Fruit fly (Drosophila melanogaster) whole organism, embryonic: Measurements from ENCODE around the gene Desat2.
A peak's percentile ranks its signal among the peaks of the same experiment; 100 is the strongest.

Experiments
- Ada2b ChIP-seq: fragments of 200-800 bp; sonication (Bioruptor generic); IDR thresholded peaks from 2 replicates; pipeline ENCODE4 v1.3.6; 2022; ENCODE audit warnings: missing biosample characterization, missing genetic modification characterization
- Atf-2 ChIP-seq: fragments of 200-800 bp; sonication (Bioruptor generic); optimal IDR thresholded peaks from 2 replicates; lab custom pipeline; 2016; ENCODE audit warnings: missing biosample characterization, missing genetic modification characterization
- B-H1 ChIP-seq: fragments of 200-800 bp; sonication (Bioruptor generic); IDR thresholded peaks from 3 replicates; pipeline ENCODE4 v1.3.6; 2022; ENCODE audit warnings: missing biosample characterization, missing genetic modification characterization
- Bgb ChIP-seq: fragments of 200-800 bp; sonication (Bioruptor generic); IDR thresholded peaks from 2 replicates; pipeline ENCODE4 v1.3.6; 2022; ENCODE audit warnings: missing biosample characterization, missing genetic modification characterization; ENCODE audit not compliant: partially characterized antibody
- Bteb2 ChIP-seq: fragments of 200-800 bp; sonication (Bioruptor generic); optimal IDR thresholded peaks from 2 replicates; lab custom pipeline; 2016; ENCODE audit warnings: missing biosample characterization, missing genetic modification characterization
- CG12659 ChIP-seq: fragments of 200-800 bp; sonication (Bioruptor generic); optimal IDR thresholded peaks from 3 replicates; lab custom pipeline; 2017; ENCODE audit warnings: mild to moderate bottlenecking, missing biosample characterization, missing genetic modification reagents, missing genetic modification characterization
- CG13123 ChIP-seq: fragments of 200-800 bp; sonication (Bioruptor generic); optimal IDR thresholded peaks from 2 replicates; lab custom pipeline; 2016; ENCODE audit warnings: missing biosample characterization, missing genetic modification characterization
- CG13624 ChIP-seq: fragments of 200-800 bp; sonication (Bioruptor generic); optimal IDR thresholded peaks from 2 replicates; lab custom pipeline; 2016; ENCODE audit warnings: missing biosample characterization, missing genetic modification characterization
- CG14667 ChIP-seq: fragments of 200-800 bp; sonication (Bioruptor generic); IDR thresholded peaks from 2 replicates; pipeline ENCODE4 v1.3.6; 2022; ENCODE audit warnings: missing biosample characterization, missing genetic modification characterization
- CG16779 ChIP-seq: fragments of 200-800 bp; sonication (Bioruptor generic); IDR thresholded peaks from 2 replicates; pipeline ENCODE4 v1.3.6; 2022; ENCODE audit warnings: missing biosample characterization, missing genetic modification characterization
- CG16813 ChIP-seq: fragments of 200-800 bp; sonication (Bioruptor generic); IDR thresholded peaks from 3 replicates; pipeline ENCODE4 v1.3.6; 2022; ENCODE audit warnings: missing biosample characterization, missing genetic modification characterization; ENCODE audit not compliant: partially characterized antibody
- CG18262 ChIP-seq: fragments of 200-800 bp; optimal IDR thresholded peaks from 3 replicates; lab custom pipeline; 2019; ENCODE audit warnings: missing biosample characterization, mild to moderate bottlenecking, missing genetic modification characterization, moderate library complexity
- CG3065 ChIP-seq: fragments of 200-800 bp; sonication (Bioruptor generic); optimal IDR thresholded peaks from 2 replicates; lab custom pipeline; 2016; ENCODE audit warnings: missing biosample characterization, missing genetic modification characterization
- CG31224 ChIP-seq: fragments of 200-800 bp; sonication (Bioruptor generic); IDR thresholded peaks from 2 replicates; pipeline ENCODE4 v1.3.6; 2022; ENCODE audit warnings: missing biosample characterization, missing genetic modification characterization
- CG31365 ChIP-seq: fragments of 200-800 bp; sonication (Bioruptor generic); optimal IDR thresholded peaks from 2 replicates; lab custom pipeline; 2018; ENCODE audit warnings: missing biosample characterization, mild to moderate bottlenecking, missing genetic modification characterization
- CG32532 ChIP-seq: fragments of 200-800 bp; sonication (Bioruptor generic); IDR thresholded peaks from 2 replicates; pipeline ENCODE4 v1.3.6; 2022; ENCODE audit warnings: missing biosample characterization, missing genetic modification characterization
- CG4820 ChIP-seq: fragments of 200-800 bp; sonication (Bioruptor generic); optimal IDR thresholded peaks from 3 replicates; lab custom pipeline; 2016; ENCODE audit warnings: missing biosample characterization, missing genetic modification characterization
- CG6272 ChIP-seq: fragments of 200-800 bp; sonication (Bioruptor generic); IDR thresholded peaks from 2 replicates; pipeline ENCODE4 v1.3.6; 2022; ENCODE audit warnings: missing biosample characterization, missing genetic modification characterization
- CG8089 ChIP-seq: fragments of 200-800 bp; sonication (Bioruptor generic); optimal IDR thresholded peaks from 3 replicates; lab custom pipeline; 2016; ENCODE audit warnings: missing biosample characterization, missing genetic modification characterization
- CG9437 ChIP-seq: fragments of 200-800 bp; sonication (Bioruptor generic); optimal IDR thresholded peaks from 2 replicates; lab custom pipeline; 2018; ENCODE audit warnings: missing biosample characterization, mild to moderate bottlenecking, missing genetic modification characterization
- CG9876 ChIP-seq: fragments of 200-800 bp; sonication (Bioruptor generic); optimal IDR thresholded peaks from 2 replicates; lab custom pipeline; 2016; ENCODE audit warnings: missing biosample characterization, missing genetic modification characterization
- Ets97D ChIP-seq: fragments of 200-800 bp; sonication (Bioruptor generic); optimal IDR thresholded peaks from 3 replicates; lab custom pipeline; 2016; ENCODE audit warnings: missing biosample characterization, missing genetic modification characterization
- Fer3 ChIP-seq: fragments of 200-800 bp; sonication (Bioruptor generic); optimal IDR thresholded peaks from 2 replicates; lab custom pipeline; 2018; ENCODE audit warnings: missing biosample characterization, mild to moderate bottlenecking, missing genetic modification characterization, moderate library complexity
- Gug ChIP-seq: fragments of 200-800 bp; sonication (Bioruptor generic); IDR thresholded peaks from 4 replicates; pipeline ENCODE4 v1.3.6; 2022; ENCODE audit warnings: missing biosample characterization, missing genetic modification characterization
- HLHmδ ChIP-seq: fragments of 200-800 bp; sonication (Bioruptor generic); optimal IDR thresholded peaks from 2 replicates; lab custom pipeline; 2018; ENCODE audit warnings: missing biosample characterization, mild to moderate bottlenecking, missing genetic modification characterization, moderate library complexity
- Hr51 ChIP-seq, 2 experiments: fragments of 200-800 bp; sonication (Bioruptor generic); optimal IDR thresholded peaks; 2 replicates in 1 of 2; 3 replicates in 1 of 2; lab custom pipeline; 2016 to 2018; ENCODE audit warnings: missing biosample characterization in 2 of 2, missing genetic modification characterization in 2 of 2, mild to moderate bottlenecking in 1 of 2, moderate library complexity in 1 of 2
- Nf-YA ChIP-seq: fragments of 200-800 bp; sonication (Bioruptor generic); IDR thresholded peaks from 2 replicates; pipeline ENCODE4 v1.3.6; 2022; ENCODE audit warnings: missing biosample characterization, missing genetic modification characterization
- Opbp ChIP-seq: fragments of 200-800 bp; sonication (Bioruptor generic); IDR thresholded peaks from 3 replicates; pipeline ENCODE4 v1.3.6; 2022; ENCODE audit warnings: missing biosample characterization, missing genetic modification characterization; ENCODE audit not compliant: partially characterized antibody
- ab ChIP-seq: fragments of 200-800 bp; sonication (Bioruptor generic); optimal IDR thresholded peaks from 2 replicates; lab custom pipeline; 2016; ENCODE audit warnings: missing biosample characterization, missing genetic modification characterization
- bigmax ChIP-seq: fragments of 200-800 bp; sonication (Bioruptor generic); optimal IDR thresholded peaks from 2 replicates; lab custom pipeline; 2018; ENCODE audit warnings: missing biosample characterization, mild to moderate bottlenecking, missing genetic modification characterization
- cad ChIP-seq: fragments of >200 bp; optimal IDR thresholded peaks from 2 replicates; lab custom pipeline; 2017; ENCODE audit warnings: missing biosample characterization, missing genetic modification characterization
- chif ChIP-seq, 2 experiments: fragments of 200-800 bp; sonication (Bioruptor generic); optimal IDR thresholded peaks; 3 replicates each; lab custom pipeline; 2016; ENCODE audit warnings: missing biosample characterization in 2 of 2, missing genetic modification characterization in 2 of 2
- crc ChIP-seq: fragments of 200-800 bp; sonication (Bioruptor generic); optimal IDR thresholded peaks from 2 replicates; lab custom pipeline; 2016; ENCODE audit warnings: missing biosample characterization, missing genetic modification characterization
- croc ChIP-seq: fragments of 200-800 bp; sonication (Bioruptor generic); conservative IDR thresholded peaks from 3 replicates; pipeline ENCODE4 v1.3.6; 2022; ENCODE audit warnings: missing biosample characterization, missing genetic modification characterization
- dan ChIP-seq: fragments of 200-800 bp; sonication (Bioruptor generic); IDR thresholded peaks from 2 replicates; pipeline ENCODE4 v1.3.6; 2022; ENCODE audit warnings: missing biosample characterization, missing genetic modification characterization
- danr ChIP-seq: fragments of 200-800 bp; sonication (Bioruptor generic); IDR thresholded peaks from 2 replicates; pipeline ENCODE4 v1.3.6; 2022; ENCODE audit warnings: missing biosample characterization, missing genetic modification characterization
- ewg ChIP-seq: fragments of 200-800 bp; sonication (Bioruptor generic); optimal IDR thresholded peaks from 3 replicates; lab custom pipeline; 2017; ENCODE audit warnings: mild to moderate bottlenecking, missing biosample characterization, missing genetic modification reagents, missing genetic modification characterization
- gsb-n ChIP-seq: fragments of 200-800 bp; sonication (Bioruptor generic); optimal IDR thresholded peaks from 3 replicates; lab custom pipeline; 2018; ENCODE audit warnings: missing biosample characterization, mild to moderate bottlenecking, missing genetic modification characterization
- her ChIP-seq: fragments of 200-800 bp; sonication (Bioruptor generic); optimal IDR thresholded peaks from 2 replicates; lab custom pipeline; 2016; ENCODE audit warnings: missing biosample characterization, missing genetic modification characterization
- ind ChIP-seq: fragments of 200-800 bp; sonication (Bioruptor generic); optimal IDR thresholded peaks from 3 replicates; lab custom pipeline; 2016; ENCODE audit warnings: missing biosample characterization, missing genetic modification characterization
- jumu ChIP-seq: fragments of 200-800 bp; sonication (Bioruptor generic); optimal IDR thresholded peaks from 3 replicates; lab custom pipeline; 2016; ENCODE audit warnings: missing biosample characterization, missing genetic modification characterization
- lmd ChIP-seq: fragments of 200-800 bp; sonication (Bioruptor generic); IDR thresholded peaks from 2 replicates; pipeline ENCODE4 v1.3.6; 2022; ENCODE audit warnings: missing biosample characterization, missing genetic modification characterization
- pho ChIP-seq: fragments of 200-800 bp; sonication (Bioruptor generic); optimal IDR thresholded peaks from 2 replicates; lab custom pipeline; 2016; ENCODE audit warnings: missing biosample characterization, missing genetic modification characterization
- pzg ChIP-seq: fragments of 200-800 bp; sonication (Bioruptor generic); optimal IDR thresholded peaks from 3 replicates; lab custom pipeline; 2018; ENCODE audit warnings: missing biosample characterization, mild to moderate bottlenecking, missing genetic modification characterization, moderate library complexity
- rib ChIP-seq: fragments of 200-800 bp; sonication (Bioruptor generic); IDR thresholded peaks from 2 replicates; pipeline ENCODE4 v1.3.6; 2022; ENCODE audit warnings: missing biosample characterization, missing genetic modification characterization
- sc ChIP-seq, 3 experiments: fragments of >200 bp in 2 of 3; fragments of 200-800 bp in 1 of 3; sonication (Bioruptor generic) in 1 of 3; optimal IDR thresholded peaks; 2 replicates in 2 of 3; 3 replicates in 1 of 3; lab custom pipeline; 2017; ENCODE audit warnings: mild to moderate bottlenecking in 1 of 3, missing biosample characterization in 1 of 3, missing genetic modification characterization in 1 of 3, missing genetic modification reagents in 1 of 3
- sima ChIP-seq: fragments of 200-800 bp; sonication (Bioruptor generic); optimal IDR thresholded peaks from 2 replicates; lab custom pipeline; 2016; ENCODE audit warnings: missing biosample characterization, missing genetic modification characterization
- sug ChIP-seq: fragments of 200-800 bp; optimal IDR thresholded peaks from 2 replicates; lab custom pipeline; 2019; ENCODE audit warnings: missing biosample characterization, mild to moderate bottlenecking, missing genetic modification characterization, moderate library complexity
- tgo ChIP-seq: fragments of 200-800 bp; sonication (Bioruptor generic); IDR thresholded peaks from 3 replicates; pipeline ENCODE4 v1.3.6; 2022; ENCODE audit warnings: missing biosample characterization, missing genetic modification characterization
- toy ChIP-seq: fragments of 200-800 bp; sonication (Bioruptor generic); IDR thresholded peaks from 2 replicates; pipeline ENCODE4 v1.3.6; 2022; ENCODE audit warnings: missing biosample characterization, missing genetic modification characterization
- unpg ChIP-seq: fragments of 200-800 bp; sonication (Bioruptor generic); optimal IDR thresholded peaks from 3 replicates; lab custom pipeline; 2018; ENCODE audit warnings: missing biosample characterization, mild to moderate bottlenecking, missing genetic modification characterization, moderate library complexity
- vfl ChIP-seq: fragments of 200-800 bp; sonication (Bioruptor generic); optimal IDR thresholded peaks from 2 replicates; lab custom pipeline; 2016; ENCODE audit warnings: missing biosample characterization, missing genetic modification characterization

Desat2 gene

DNA sequence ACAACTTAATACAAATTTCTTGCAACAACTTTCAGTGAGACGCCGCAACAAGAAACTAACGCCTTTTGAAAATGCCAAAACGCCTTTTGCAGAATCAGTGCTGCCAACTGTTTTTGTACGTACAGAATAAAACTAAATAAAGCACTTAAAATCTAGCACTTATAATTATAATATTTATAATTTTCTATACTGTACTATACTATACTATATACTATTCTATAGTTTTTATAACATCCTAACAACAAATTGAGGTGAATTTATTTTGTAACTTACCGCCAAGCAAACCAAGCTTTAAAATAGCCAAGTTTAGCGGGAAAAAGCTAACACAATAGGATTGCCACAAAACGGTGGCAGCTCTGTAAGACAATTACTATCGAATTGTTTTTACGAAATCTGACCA lies 2.3 kb upstream of the Desat2 start, which contains the start of the genes Aos1 and Srlp (continued):
- no peak for TF ChIP-seq her (GFP tag; lab: Kevin White, UChicago)
- no peak for TF ChIP-seq HLHmδ
- TF ChIP-seq Gug (GFP tag; lab: Robert Waterston, UW): peak; percentile 1; the same call in 1 of the 4 replicates
- TF ChIP-seq ind (GFP tag; lab: Kevin White, UChicago): peak; percentile 56
- no peak for TF ChIP-seq CG9876 (GFP tag; lab: Kevin White, UChicago)
- peak; percentile 58 for TF ChIP-seq unpg (GFP tag; lab: Kevin White, UChicago)
- TF ChIP-seq Fer3 (tag; lab: Kevin White, UChicago): peak; percentile 54
- TF ChIP-seq CG31365 (tag; lab: Kevin White, UChicago): no peak
- TF ChIP-seq Nf-YA (GFP tag; lab: Robert Waterston, UW): no peak
- TF ChIP-seq CG4820: peak; percentile 19
- TF ChIP-seq crc (GFP tag; lab: Kevin White, UChicago): no peak
- no peak for TF ChIP-seq bigmax (GFP tag; lab: Kevin White, UChicago)
- peak; percentile 1 for TF ChIP-seq ewg (GFP tag; lab: Kevin White, UChicago)
- TF ChIP-seq cad (GFP tag; lab: Kevin White, UChicago): no peak
- TF ChIP-seq pho (GFP tag; lab: Kevin White, UChicago): no peak
- no peak for TF ChIP-seq Ada2b (GFP tag; lab: Robert Waterston, UW)
- TF ChIP-seq Atf-2 (GFP tag; lab: Kevin White, UChicago): no peak
- no peak for TF ChIP-seq jumu
- TF ChIP-seq chif (GFP tag; optimal IDR thresholded peaks at IDR 0.05; lab: Kevin White, UChicago): no peak
- TF ChIP-seq Bteb2 (GFP tag; lab: Kevin White, UChicago): no peak
- peak; percentile 47; the same call in 1 of the 2 replicates for TF ChIP-seq CG32532 (GFP tag; lab: Robert Waterston, UW)
- TF ChIP-seq croc: no peak
- no peak for TF ChIP-seq sima (GFP tag; lab: Kevin White, UChicago)
- no peak for TF ChIP-seq CG3065 (GFP tag; lab: Kevin White, UChicago)
- TF ChIP-seq CG18262 (tag; lab: Kevin White, UChicago): peak; percentile 66
- TF ChIP-seq CG13123: peak; percentile 19
- TF ChIP-seq CG31224: no peak
- no peak for TF ChIP-seq gsb-n (tag; lab: Kevin White, UChicago)
- 0 out of 2 replicates have a peak, but pooled peaks have one; percentile 20 for TF ChIP-seq CG14667 (GFP tag; lab: Robert Waterston, UW)
- no peak for TF ChIP-seq CG16779 (GFP tag; lab: Robert Waterston, UW)
- TF ChIP-seq Ets97D (GFP tag; lab: Kevin White, UChicago): no peak
- TF ChIP-seq sug (tag; lab: Kevin White, UChicago): peak; percentile 79
- TF ChIP-seq CG12659: peak; percentile 81
- no peak for TF ChIP-seq Hr51 (GFP tag; optimal IDR thresholded peaks at IDR 0.05; lab: Kevin White, UChicago)
- no peak for TF ChIP-seq Bgb (GFP tag; lab: Robert Waterston, UW)
- TF ChIP-seq rib (GFP tag; lab: Robert Waterston, UW): no peak
- TF ChIP-seq CG6272 (GFP tag; lab: Robert Waterston, UW): no peak
- no peak for TF ChIP-seq CG16813 (GFP tag; lab: Robert Waterston, UW)
- peak; percentile 37; the same call in 1 of the 2 replicates for TF ChIP-seq lmd (GFP tag; lab: Robert Waterston, UW)
- no peak for TF ChIP-seq tgo (GFP tag; lab: Robert Waterston, UW)
- TF ChIP-seq Opbp (GFP tag; lab: Robert Waterston, UW): no peak
- no peak for TF ChIP-seq sc (optimal IDR thresholded peaks at IDR 0.05; lab: Kevin White, UChicago)
- TF ChIP-seq sc (GFP tag; optimal IDR thresholded peaks at IDR 0.05; lab: Kevin White, UChicago): peak; percentile 1
- no peak for TF ChIP-seq toy (GFP tag; lab: Robert Waterston, UW)
- TF ChIP-seq danr (GFP tag; lab: Robert Waterston, UW): no peak
- TF ChIP-seq ab (GFP tag; lab: Kevin White, UChicago): no peak
- no peak for TF ChIP-seq CG13624 (GFP tag; lab: Kevin White, UChicago)
- TF ChIP-seq pzg (GFP tag; lab: Kevin White, UChicago): peak; percentile 57
- peak; percentile 51 for TF ChIP-seq CG9437 (GFP tag; lab: Kevin White, UChicago)
- TF ChIP-seq CG8089: no peak
- TF ChIP-seq vfl (GFP tag; lab: Kevin White, UChicago): no peak
- no peak for TF ChIP-seq dan (GFP tag; lab: Robert Waterston, UW)
- no peak for TF ChIP-seq B-H1 (GFP tag; lab: Robert Waterston, UW)
